Worm (Caenorhabditis elegans): ENCODE data around the gene rpl-3.

DNA sequence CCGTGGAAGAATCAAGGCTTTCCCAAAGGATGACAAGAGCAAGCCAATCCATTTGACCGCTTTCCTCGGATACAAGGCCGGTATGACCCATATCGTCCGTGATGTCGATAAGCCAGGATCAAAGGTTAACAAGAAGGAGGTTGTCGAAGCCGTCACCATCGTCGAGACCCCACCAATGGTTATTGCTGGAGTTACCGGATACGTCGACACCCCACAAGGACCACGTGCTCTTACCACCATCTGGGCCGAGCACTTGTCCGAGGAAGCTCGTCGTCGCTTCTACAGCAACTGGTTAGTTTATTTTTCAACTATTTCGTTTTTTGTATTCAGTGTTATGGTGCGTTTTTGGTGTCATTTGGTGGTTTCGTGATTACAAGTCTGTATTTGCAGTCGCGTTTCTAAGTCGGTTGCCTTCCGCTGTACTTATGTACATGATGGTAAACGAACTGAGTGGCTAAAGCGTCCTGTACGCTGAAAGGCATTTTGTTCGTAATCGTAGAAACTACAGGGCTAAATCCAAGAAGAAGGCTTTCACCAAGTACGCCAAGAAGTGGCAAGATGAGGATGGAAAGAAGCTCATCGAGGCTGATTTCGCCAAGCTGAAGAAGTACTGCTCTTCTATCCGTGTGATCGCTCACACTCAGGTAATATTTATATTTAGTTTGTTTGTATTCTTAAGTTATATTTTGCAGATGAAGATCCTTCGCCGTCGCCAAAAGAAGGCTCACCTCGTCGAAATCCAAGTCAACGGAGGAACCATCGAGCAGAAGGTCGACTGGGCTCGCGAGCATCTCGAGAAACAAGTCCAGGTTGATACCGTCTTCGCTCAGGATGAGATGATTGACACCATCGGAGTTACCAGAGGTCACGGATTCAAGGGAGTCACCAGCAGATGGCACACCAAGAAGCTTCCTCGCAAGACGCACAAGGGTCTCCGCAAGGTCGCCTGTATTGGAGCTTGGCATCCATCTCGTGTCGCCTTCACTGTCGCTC is 579 bp downstream of the rpl-3 start:
- TF ChIP-seq ama-1 (optimal IDR thresholded peaks at IDR 0.05) (no peak), hnd-1 (tag; optimal IDR thresholded peaks at IDR 0.05) (no peak), ceh-13 (GFP tag; optimal IDR thresholded peaks at IDR 0.05) (no peak), hmg-4 (GFP tag; optimal IDR thresholded peaks at IDR 0.05) (no peak), sea-1 (GFP tag; conservative IDR thresholded peaks at IDR 0.05) (no peak), tra-4 (tag; optimal IDR thresholded peaks at IDR 0.05) (no peak), B0310.2 (tag; optimal IDR thresholded peaks at IDR 0.05) (no peak), hmbx-1 (tag; optimal IDR thresholded peaks at IDR 0.05) (no peak), tbx-11 (GFP tag; IDR thresholded peaks at IDR 0.05) (no peak)
